Worm (Caenorhabditis elegans) whole organism, midembryonic: ENCODE data around the gene srh-245.

Experiments used
- T22C8.4 ChIP-seq: fragments of 200-800 bp; sonication (Bioruptor generic); IDR thresholded peaks from 2 replicates; pipeline ENCODE4 v1.3.6; 2022; ENCODE audit warnings: missing genetic modification characterization, missing compliant biosample characterization
- cog-1 ChIP-seq: sonication (generic microtip); optimal IDR thresholded peaks from 2 replicates; lab custom pipeline; 2016; ENCODE audit warnings: missing genetic modification characterization, missing compliant biosample characterization
- flt-1 ChIP-seq: fragments of 200-800 bp; sonication (Bioruptor generic); IDR thresholded peaks from 2 replicates; pipeline ENCODE4 v1.3.6; 2022; ENCODE audit warnings: missing genetic modification characterization, missing compliant biosample characterization
- klf-2 ChIP-seq: fragments of 200-800 bp; sonication (Bioruptor generic); conservative IDR thresholded peaks from 2 replicates; pipeline ENCODE4 v1.3.6; 2022; ENCODE audit warnings: missing genetic modification reagents, missing genetic modification characterization, missing compliant biosample characterization
- med-1 ChIP-seq: sonication (generic microtip); optimal IDR thresholded peaks from 2 replicates; lab custom pipeline; 2017; ENCODE audit warnings: missing genetic modification characterization, mild to moderate bottlenecking, missing compliant biosample characterization, antibody characterized with exemption, missing genetic modification reagents; ENCODE audit not compliant: insufficient read depth
- ref-1 ChIP-seq: fragments of 200-800 bp; sonication (Bioruptor generic); conservative IDR thresholded peaks from 2 replicates; pipeline ENCODE4 v1.3.6; 2022; ENCODE audit warnings: missing genetic modification reagents, missing genetic modification characterization, missing compliant biosample characterization
- tab-1 ChIP-seq: fragments of 200-800 bp; sonication (Bioruptor generic); IDR thresholded peaks from 2 replicates; pipeline ENCODE4 v1.3.6; 2022; ENCODE audit warnings: missing genetic modification characterization, missing compliant biosample characterization
- ztf-23 ChIP-seq: fragments of 200-800 bp; sonication (Bioruptor generic); IDR thresholded peaks from 2 replicates; pipeline ENCODE4 v1.3.6; 2022; ENCODE audit warnings: missing genetic modification reagents, missing genetic modification characterization, missing compliant biosample characterization
- ztf-29 ChIP-seq: fragments of 200-800 bp; sonication (Bioruptor generic); IDR thresholded peaks from 2 replicates; pipeline ENCODE4 v1.3.6; 2022; ENCODE audit warnings: missing genetic modification reagents, missing genetic modification characterization, missing compliant biosample characterization

srh-245 gene

ce11 chrV:660210-660609, 4.5 kb upstream of the srh-245 start, which contains the start of gene F31F4.17:
Gene F31F4.17 (minus strand): TSS chrV:660310.
- TF ChIP-seq ztf-29 = no peak
- TF ChIP-seq flt-1 (GFP tag; lab: Robert Waterston, UW) = no peak
- no peak for TF ChIP-seq med-1 (GFP tag; lab: Kevin White, UChicago)
- no peak for TF ChIP-seq ztf-23 (GFP tag; lab: Robert Waterston, UW)
- TF ChIP-seq ref-1 (GFP tag; lab: Robert Waterston, UW) = no peak
- TF ChIP-seq T22C8.4 (GFP tag; lab: Robert Waterston, UW) = no peak
- no peak for TF ChIP-seq klf-2 (GFP tag; lab: Robert Waterston, UW)
- TF ChIP-seq cog-1 = no peak
- no peak for TF ChIP-seq tab-1 (GFP tag; lab: Robert Waterston, UW)

ce11 chrV:658140-658539, 2.4 kb upstream of the srh-245 start:
- TF ChIP-seq flt-1 (GFP tag; lab: Robert Waterston, UW) (peak; percentile 68; the same call in 1 of the 2 replicates), klf-2 (GFP tag; lab: Robert Waterston, UW) (peak; percentile 59; the same call in 1 of the 2 replicates)

- TF ChIP-seq T22C8.4 (GFP tag; lab: Robert Waterston, UW) = no peak
- TF ChIP-seq flt-1 (GFP tag; lab: Robert Waterston, UW) = no peak
- no peak for TF ChIP-seq med-1 (GFP tag; lab: Kevin White, UChicago)
- no peak for TF ChIP-seq ztf-29
- no peak for TF ChIP-seq tab-1 (GFP tag; lab: Robert Waterston, UW)
- TF ChIP-seq cog-1 = no peak
- no peak for TF ChIP-seq ztf-23 (GFP tag; lab: Robert Waterston, UW)
- TF ChIP-seq klf-2 (GFP tag; lab: Robert Waterston, UW) = no peak
- TF ChIP-seq ref-1 (GFP tag; lab: Robert Waterston, UW) = no peak
These were observed 2.0 kb upstream of the srh-245 start, which contains the start of gene srh-246 for ce11 chrV:657678-658077. Gene srh-246 (minus strand): TSS chrV:657778.

ce11 chrV:654402-654801, 1.3 kb downstream of the srh-245 start, which contains the start of gene srj-6:
Gene srj-6 (minus strand): TSS chrV:654502.
- TF ChIP-seq klf-2 (GFP tag; lab: Robert Waterston, UW) (no peak), cog-1 (no peak), ref-1 (GFP tag; lab: Robert Waterston, UW) (no peak), tab-1 (GFP tag; lab: Robert Waterston, UW) (no peak), med-1 (GFP tag; lab: Kevin White, UChicago) (no peak), flt-1 (GFP tag; lab: Robert Waterston, UW) (no peak), ztf-23 (GFP tag; lab: Robert Waterston, UW) (no peak), ztf-29 (no peak)

ce11 chrV:652940-653339, 2.8 kb downstream of the srh-245 start, which contains the start of gene srj-5:
Gene srj-5 (minus strand): TSS chrV:653040.
- TF ChIP-seq T22C8.4 (GFP tag; lab: Robert Waterston, UW) (no peak), med-1 (GFP tag; lab: Kevin White, UChicago) (no peak), ztf-23 (GFP tag; lab: Robert Waterston, UW) (no peak), cog-1 (no peak), ztf-29 (no peak), flt-1 (GFP tag; lab: Robert Waterston, UW) (no peak), tab-1 (GFP tag; lab: Robert Waterston, UW) (no peak)

ce11 chrV:646888-647287, 8.8 kb downstream of the srh-245 start, which contains the start of gene ugt-42:
Gene ugt-42 (plus strand): TSS chrV:647188.
- TF ChIP-seq flt-1 (GFP tag; lab: Robert Waterston, UW) = no peak
- TF ChIP-seq tab-1 (GFP tag; lab: Robert Waterston, UW) = no peak
- TF ChIP-seq klf-2 (GFP tag; lab: Robert Waterston, UW) = no peak
- no peak for TF ChIP-seq ztf-23 (GFP tag; lab: Robert Waterston, UW)
- TF ChIP-seq ref-1 (GFP tag; lab: Robert Waterston, UW) = no peak
- no peak for TF ChIP-seq med-1 (GFP tag; lab: Kevin White, UChicago)

- TF ChIP-seq cog-1 (no peak), tab-1 (GFP tag; lab: Robert Waterston, UW) (no peak), T22C8.4 (GFP tag; lab: Robert Waterston, UW) (no peak), ref-1 (GFP tag; lab: Robert Waterston, UW) (no peak), flt-1 (GFP tag; lab: Robert Waterston, UW) (no peak), ztf-29 (no peak), ztf-23 (GFP tag; lab: Robert Waterston, UW) (no peak), med-1 (GFP tag; lab: Kevin White, UChicago) (no peak), klf-2 (GFP tag; lab: Robert Waterston, UW) (no peak)
These were observed 9.6 kb downstream of the srh-245 start, which contains the start of gene F48G7.12 for ce11 chrV:646129-646528. Gene F48G7.12 (minus strand): TSS chrV:646229.

ce11 chrV:642750-643149, 13.0 kb downstream of the srh-245 start, which contains the start of gene nhr-190:
Gene nhr-190 (minus strand): TSS chrV:642924.
- no peak for TF ChIP-seq klf-2 (GFP tag; lab: Robert Waterston, UW)
- no peak for TF ChIP-seq T22C8.4 (GFP tag; lab: Robert Waterston, UW)
- no peak for TF ChIP-seq tab-1 (GFP tag; lab: Robert Waterston, UW)
- TF ChIP-seq ref-1 (GFP tag; lab: Robert Waterston, UW) = no peak
- TF ChIP-seq cog-1 = no peak
- TF ChIP-seq ztf-29 = no peak
- TF ChIP-seq flt-1 (GFP tag; lab: Robert Waterston, UW) = no peak
- TF ChIP-seq ztf-23 (GFP tag; lab: Robert Waterston, UW) = no peak
- TF ChIP-seq med-1 (GFP tag; lab: Kevin White, UChicago) = no peak

- TF ChIP-seq klf-2 (GFP tag; lab: Robert Waterston, UW) (no peak), cog-1 (no peak)
These were observed 17.4 kb downstream of the srh-245 start, which contains the start of gene srj-37 for ce11 chrV:638328-638727. Gene srj-37 (plus strand): TSS chrV:638628.

- TF ChIP-seq med-1 (GFP tag; lab: Kevin White, UChicago) (no peak), ref-1 (GFP tag; lab: Robert Waterston, UW) (no peak), T22C8.4 (GFP tag; lab: Robert Waterston, UW) (no peak), cog-1 (no peak), ztf-29 (no peak), flt-1 (GFP tag; lab: Robert Waterston, UW) (no peak), ztf-23 (GFP tag; lab: Robert Waterston, UW) (no peak), tab-1 (GFP tag; lab: Robert Waterston, UW) (no peak), klf-2 (GFP tag; lab: Robert Waterston, UW) (no peak)
These were observed 19.4 kb downstream of the srh-245 start, which contains the start of gene pals-31 for ce11 chrV:636281-636680. Gene pals-31 (plus strand): TSS chrV:636581.
